Fruit fly (Drosophila melanogaster) whole organism, wandering third instar larva: ENCODE data around the gene mtm.

Experiments
- Abd-B ChIP-seq: fragments of >200 bp; optimal IDR thresholded peaks from 2 replicates; lab custom pipeline; 2017; ENCODE audit warnings: missing biosample characterization, missing genetic modification characterization
- CG32264 ChIP-seq: fragments of 200-800 bp; sonication (Bioruptor generic); optimal IDR thresholded peaks from 2 replicates; lab custom pipeline; 2016; ENCODE audit warnings: missing biosample characterization, missing genetic modification characterization
- CG9705 ChIP-seq: fragments of 200-800 bp; sonication (Bioruptor generic); optimal IDR thresholded peaks from 2 replicates; lab custom pipeline; 2018; ENCODE audit warnings: missing biosample characterization, mild to moderate bottlenecking, missing genetic modification characterization
- CrebA ChIP-seq: fragments of 200-800 bp; sonication (Bioruptor generic); optimal IDR thresholded peaks from 2 replicates; lab custom pipeline; 2016; ENCODE audit warnings: missing biosample characterization, mild to moderate bottlenecking, missing genetic modification characterization, borderline replicate concordance
- Dfd ChIP-seq: fragments of >200 bp; optimal IDR thresholded peaks from 2 replicates; lab custom pipeline; 2017; ENCODE audit warnings: missing biosample characterization, missing genetic modification characterization
- Dif ChIP-seq: fragments of 200-275, 200-300 bp; sonication (Bioruptor generic); optimal IDR thresholded peaks from 2 replicates; lab custom pipeline; 2018; ENCODE audit warnings: missing biosample characterization, missing genetic modification characterization; ENCODE audit not compliant: partially characterized antibody
- GATAd ChIP-seq: sonication (Bioruptor generic); optimal IDR thresholded peaks from 2 replicates; lab custom pipeline; 2016; ENCODE audit warnings: missing biosample characterization, missing genetic modification characterization
- HLH106 ChIP-seq: fragments of 200-800 bp; optimal IDR thresholded peaks from 3 replicates; lab custom pipeline; 2019; ENCODE audit warnings: missing biosample characterization, mild to moderate bottlenecking, missing genetic modification characterization, moderate library complexity
- Hnf4 ChIP-seq: fragments of 200-800 bp; sonication (Bioruptor generic); optimal IDR thresholded peaks from 2 replicates; lab custom pipeline; 2016; ENCODE audit warnings: missing biosample characterization, mild to moderate bottlenecking, missing genetic modification characterization
- Hr78 ChIP-seq: fragments of >200 bp; optimal IDR thresholded peaks from 2 replicates; lab custom pipeline; 2017; ENCODE audit warnings: missing biosample characterization, missing genetic modification characterization
- Hr83 ChIP-seq: fragments of 200-300 bp; sonication (Bioruptor generic); optimal IDR thresholded peaks from 2 replicates; lab custom pipeline; 2016; ENCODE audit warnings: missing biosample characterization, mild to moderate bottlenecking, missing genetic modification characterization, moderate library complexity; ENCODE audit not compliant: poor library complexity, severe bottlenecking
- Jra ChIP-seq: sonication (Bioruptor generic); optimal IDR thresholded peaks from 2 replicates; lab custom pipeline; 2016; ENCODE audit warnings: missing biosample characterization, missing genetic modification characterization
- Mio ChIP-seq: sonication (Bioruptor generic); optimal IDR thresholded peaks from 2 replicates; lab custom pipeline; 2016; ENCODE audit warnings: missing biosample characterization, missing genetic modification characterization
- Myc ChIP-seq: fragments of >200 bp; optimal IDR thresholded peaks from 2 replicates; lab custom pipeline; 2017
- N ChIP-seq: fragments of >200 bp; optimal IDR thresholded peaks from 2 replicates; lab custom pipeline; 2018; ENCODE audit warnings: missing biosample characterization, missing external identifiers, missing genetic modification characterization
- OdsH ChIP-seq: fragments of 200-800 bp; sonication (Bioruptor generic); optimal IDR thresholded peaks from 2 replicates; lab custom pipeline; 2016; ENCODE audit warnings: missing biosample characterization, mild to moderate bottlenecking, missing genetic modification characterization
- Rel ChIP-seq, 2 experiments: fragments of 200-800 bp; sonication (Bioruptor generic) in 1 of 2; optimal IDR thresholded peaks; 2 replicates in 1 of 2; 3 replicates in 1 of 2; lab custom pipeline; 2016 to 2019; ENCODE audit warnings: mild to moderate bottlenecking in 2 of 2, missing biosample characterization in 2 of 2, missing genetic modification characterization in 2 of 2, moderate library complexity in 1 of 2
- Sp1 ChIP-seq: fragments of 200-800 bp; sonication (Bioruptor generic); optimal IDR thresholded peaks from 3 replicates; lab custom pipeline; 2019; ENCODE audit warnings: missing biosample characterization, mild to moderate bottlenecking, missing genetic modification characterization, moderate library complexity
- Vsx2 ChIP-seq: fragments of 200-300, 225-300 bp; sonication (Bioruptor generic); optimal IDR thresholded peaks from 2 replicates; lab custom pipeline; 2018; ENCODE audit warnings: missing biosample characterization, missing genetic modification characterization; ENCODE audit not compliant: partially characterized antibody
- br ChIP-seq: fragments of 200-800 bp; sonication (Bioruptor generic); optimal IDR thresholded peaks from 2 replicates; lab custom pipeline; 2016; ENCODE audit warnings: missing biosample characterization, missing genetic modification characterization
- brk ChIP-seq: fragments of 200-800 bp; sonication (Bioruptor generic); optimal IDR thresholded peaks from 2 replicates; lab custom pipeline; 2016; ENCODE audit warnings: missing biosample characterization, mild to moderate bottlenecking, missing genetic modification characterization
- dl ChIP-seq, 2 experiments: fragments of 175-275, 200-275 bp in 1 of 2; fragments of 200-275 bp in 1 of 2; sonication (Bioruptor generic); optimal IDR thresholded peaks; lab custom pipeline; 2018; ENCODE audit warnings: mild to moderate bottlenecking in 2 of 2, missing biosample characterization in 2 of 2, missing genetic modification characterization in 2 of 2, moderate library complexity in 2 of 2; ENCODE audit not compliant: partially characterized antibody in 2 of 2, insufficient read depth in 1 of 2
- dmrt93B ChIP-seq: fragments of 200-800 bp; sonication (Bioruptor generic); optimal IDR thresholded peaks from 2 replicates; lab custom pipeline; 2018; ENCODE audit warnings: missing biosample characterization, mild to moderate bottlenecking, missing genetic modification characterization
- dsf ChIP-seq: sonication (Bioruptor generic); optimal IDR thresholded peaks from 2 replicates; lab custom pipeline; 2016; ENCODE audit warnings: missing biosample characterization, missing genetic modification characterization, borderline replicate concordance
- ey ChIP-seq: fragments of 200-800 bp; sonication (Bioruptor generic); optimal IDR thresholded peaks from 2 replicates; lab custom pipeline; 2016; ENCODE audit warnings: missing biosample characterization, missing genetic modification characterization
- foxo ChIP-seq, 2 experiments: fragments of 200-800 bp; sonication (Bioruptor generic); optimal IDR thresholded peaks; 2 replicates in 1 of 2; 3 replicates in 1 of 2; lab custom pipeline; 2016 to 2017; ENCODE audit warnings: missing biosample characterization in 2 of 2, missing genetic modification characterization in 2 of 2
- fru ChIP-seq: fragments of 200-800 bp; sonication (Bioruptor generic); optimal IDR thresholded peaks from 3 replicates; lab custom pipeline; 2016; ENCODE audit warnings: missing biosample characterization, mild to moderate bottlenecking, missing genetic modification characterization
- h ChIP-seq: fragments of 200-800 bp; sonication (Bioruptor generic); optimal IDR thresholded peaks from 3 replicates; lab custom pipeline; 2016; ENCODE audit warnings: missing biosample characterization, mild to moderate bottlenecking, missing genetic modification characterization
- jim ChIP-seq: fragments of 175-275, 200-325 bp; sonication (Bioruptor generic); optimal IDR thresholded peaks from 2 replicates; lab custom pipeline; 2016; ENCODE audit warnings: missing biosample characterization, mild to moderate bottlenecking, missing genetic modification characterization
- lola ChIP-seq: fragments of >200 bp; optimal IDR thresholded peaks from 2 replicates; lab custom pipeline; 2017; ENCODE audit warnings: missing biosample characterization, missing genetic modification characterization
- pan ChIP-seq: fragments of >200 bp; optimal IDR thresholded peaks from 2 replicates; lab custom pipeline; 2017
- psq ChIP-seq: fragments of 200-800 bp; sonication (Bioruptor generic); optimal IDR thresholded peaks from 3 replicates; lab custom pipeline; 2017; ENCODE audit warnings: missing biosample characterization, mild to moderate bottlenecking, missing genetic modification characterization, moderate library complexity
- rgr ChIP-seq: fragments of 200-800 bp; sonication (Bioruptor generic); optimal IDR thresholded peaks from 3 replicates; lab custom pipeline; 2016; ENCODE audit warnings: missing biosample characterization, mild to moderate bottlenecking, missing genetic modification characterization
- sage ChIP-seq: fragments of 200-800 bp; sonication (Bioruptor generic); optimal IDR thresholded peaks from 2 replicates; lab custom pipeline; 2016; ENCODE audit warnings: missing biosample characterization, mild to moderate bottlenecking, missing genetic modification characterization
- sv ChIP-seq: fragments of 200-800 bp; sonication (Bioruptor generic); optimal IDR thresholded peaks from 3 replicates; lab custom pipeline; 2016; ENCODE audit warnings: missing biosample characterization, missing genetic modification characterization
- tai ChIP-seq: sonication (Bioruptor generic); optimal IDR thresholded peaks from 2 replicates; lab custom pipeline; 2016; ENCODE audit warnings: missing biosample characterization, missing genetic modification characterization
- usp ChIP-seq: fragments of >200 bp; optimal IDR thresholded peaks from 2 replicates; lab custom pipeline; 2017; ENCODE audit warnings: missing biosample characterization, missing genetic modification characterization
- woc ChIP-seq: sonication (Bioruptor generic); optimal IDR thresholded peaks from 2 replicates; lab custom pipeline; 2016; ENCODE audit warnings: missing biosample characterization, mild to moderate bottlenecking, missing genetic modification characterization

The mtm gene

DNA sequence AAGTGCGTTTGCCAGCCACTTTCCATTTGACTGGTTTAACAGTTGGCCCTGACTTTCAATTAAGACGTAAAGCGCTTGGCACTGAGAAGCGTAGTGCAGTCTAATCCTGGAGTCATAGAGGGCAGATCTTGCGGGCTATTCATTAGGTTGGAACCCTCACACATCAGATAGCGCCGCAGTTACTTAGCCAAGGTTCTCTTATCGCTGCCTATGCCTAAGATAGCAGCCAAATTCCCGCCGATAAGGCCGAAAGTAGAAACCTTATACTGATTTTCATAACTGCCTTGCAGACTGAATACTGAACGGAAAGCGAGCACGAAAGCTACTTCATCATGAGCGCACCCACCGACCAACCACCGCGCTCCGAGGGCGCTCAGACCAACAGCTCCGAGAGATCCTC lies 35.3 kb upstream of the mtm start:
- no peak for TF ChIP-seq psq
- TF ChIP-seq HLH106 (tag; lab: Kevin White, UChicago), result no peak
- no peak for TF ChIP-seq lola (GFP tag; lab: Kevin White, UChicago)
- TF ChIP-seq sage (GFP tag; lab: Kevin White, UChicago), result no peak
- TF ChIP-seq Hnf4, result no peak
- TF ChIP-seq h (GFP tag; lab: Kevin White, UChicago), result no peak
- no peak for TF ChIP-seq Dif (GFP tag; lab: Kevin White, UChicago)
- TF ChIP-seq, all 38 proteins: peak for 0

- no peak for TF ChIP-seq CG32264 (GFP tag; lab: Kevin White, UChicago)
- TF ChIP-seq usp (GFP tag; lab: Kevin White, UChicago), result no peak
- TF ChIP-seq OdsH (GFP tag; lab: Kevin White, UChicago), result no peak
- TF ChIP-seq dsf (GFP tag; lab: Kevin White, UChicago), result peak; percentile 22
- no peak for TF ChIP-seq woc (GFP tag; lab: Kevin White, UChicago)
- no peak for TF ChIP-seq GATAd (GFP tag; lab: Kevin White, UChicago)
- no peak for TF ChIP-seq N (GFP tag; lab: Kevin White, UChicago)
- no peak for TF ChIP-seq Hr78 (GFP tag; lab: Kevin White, UChicago)
- TF ChIP-seq Vsx2 (GFP tag; lab: Kevin White, UChicago), result no peak
- TF ChIP-seq fru (GFP tag; lab: Kevin White, UChicago), result peak; percentile 49
- no peak for TF ChIP-seq Mio (GFP tag; lab: Kevin White, UChicago)
- no peak for TF ChIP-seq sage (GFP tag; lab: Kevin White, UChicago)
- TF ChIP-seq foxo (GFP tag; optimal IDR thresholded peaks at IDR 0.05; lab: Kevin White, UChicago), result peak in 1 of 2 experiments; percentile 36
- peak; percentile 59 for TF ChIP-seq Sp1
- TF ChIP-seq psq, result peak; percentile 35
- no peak for TF ChIP-seq Abd-B (GFP tag; lab: Kevin White, UChicago)
- peak; percentile 49 for TF ChIP-seq Myc
- TF ChIP-seq jim (GFP tag; lab: Kevin White, UChicago), result no peak
- TF ChIP-seq Dfd (GFP tag; lab: Kevin White, UChicago), result no peak
- TF ChIP-seq Dif (GFP tag; lab: Kevin White, UChicago), result no peak
- TF ChIP-seq Jra (GFP tag; lab: Kevin White, UChicago), result peak; percentile 11
- TF ChIP-seq sv (GFP tag; lab: Kevin White, UChicago), result peak; percentile 4
- no peak for TF ChIP-seq dmrt93B (GFP tag; lab: Kevin White, UChicago)
- no peak for TF ChIP-seq Rel (GFP tag; optimal IDR thresholded peaks at IDR 0.05; lab: Kevin White, UChicago)
- TF ChIP-seq Rel (tag; optimal IDR thresholded peaks at IDR 0.05; lab: Kevin White, UChicago), result peak; percentile 57
- no peak for TF ChIP-seq Hr83 (GFP tag; lab: Kevin White, UChicago)
- no peak for TF ChIP-seq brk
- TF ChIP-seq rgr (GFP tag; lab: Kevin White, UChicago), result peak; percentile 12
- TF ChIP-seq pan, result no peak
- TF ChIP-seq HLH106 (tag; lab: Kevin White, UChicago), result peak; percentile 70
- peak; percentile 28 for TF ChIP-seq h (GFP tag; lab: Kevin White, UChicago)
- peak; percentile 24 for TF ChIP-seq CG9705 (GFP tag; lab: Kevin White, UChicago)
- TF ChIP-seq dl (GFP tag; optimal IDR thresholded peaks at IDR 0.05; lab: Kevin White, UChicago; ENCODE audit: insufficient read depth in 1 of 2, partially characterized antibody in 2 of 2), result no peak
- peak; percentile 37 for TF ChIP-seq br (GFP tag; lab: Kevin White, UChicago)
- TF ChIP-seq CrebA (GFP tag; lab: Kevin White, UChicago), result no peak
- no peak for TF ChIP-seq lola (GFP tag; lab: Kevin White, UChicago)
- peak; percentile 5 for TF ChIP-seq Hnf4
- no peak for TF ChIP-seq ey (GFP tag; lab: Kevin White, UChicago)
- TF ChIP-seq tai, result no peak
Measured at dm6 chr2L:6070656-6071231, 33.9 kb upstream of the mtm start, which contains the start of the genes CG9154 and Kr-h2. Gene CG9154 (minus strand): TSS chr2L:6070686. Gene Kr-h2 (plus strand): TSS chr2L:6070990.
